Worm (Caenorhabditis elegans) whole organism, L1 larva: Measurements from ENCODE around the gene glod-4.

ENCODE experiments used
- C34B4.2 ChIP-seq: sonication (generic microtip); optimal IDR thresholded peaks from 2 replicates; lab custom pipeline; 2017; ENCODE audit warnings: mild to moderate bottlenecking, missing genetic modification characterization, missing compliant biosample characterization
- F16B12.6 ChIP-seq: fragments of 150-350 bp; optimal IDR thresholded peaks from 2 replicates; lab custom pipeline; 2014; ENCODE audit warnings: missing biosample characterization, missing genetic modification characterization
- Y116A8C.19 ChIP-seq: sonication (generic microtip); optimal IDR thresholded peaks from 2 replicates; lab custom pipeline; 2016; ENCODE audit warnings: missing compliant biosample characterization, missing genetic modification characterization, borderline replicate concordance
- alr-1 ChIP-seq: fragments of 200-800 bp; sonication (Bioruptor generic); optimal IDR thresholded peaks from 2 replicates; lab custom pipeline; 2018; ENCODE audit warnings: borderline replicate concordance, mild to moderate bottlenecking, missing genetic modification characterization, missing compliant biosample characterization
- ceh-63 ChIP-seq: fragments of 200-800 bp; sonication (Bioruptor generic); optimal IDR thresholded peaks from 2 replicates; lab custom pipeline; 2018; ENCODE audit warnings: mild to moderate bottlenecking, missing genetic modification characterization, missing compliant biosample characterization
- ceh-82 ChIP-seq, 3 experiments: fragments of 150-350 bp in 1 of 3; sonication (generic microtip) in 2 of 3; optimal IDR thresholded peaks; 2 replicates each; lab custom pipeline; 2014 to 2017; ENCODE audit warnings: missing biosample characterization in 3 of 3, missing genetic modification characterization in 3 of 3
- ceh-88 ChIP-seq: fragments of 200-800 bp; sonication (Bioruptor generic); IDR thresholded peaks from 2 replicates; pipeline ENCODE4 v1.3.6; 2022; ENCODE audit warnings: missing genetic modification characterization, missing compliant biosample characterization
- ceh-90 ChIP-seq: sonication (generic microtip); optimal IDR thresholded peaks from 2 replicates; lab custom pipeline; 2016; ENCODE audit warnings: missing genetic modification characterization, missing compliant biosample characterization
- ces-1 ChIP-seq: fragments of 150-350 bp; optimal IDR thresholded peaks from 2 replicates; lab custom pipeline; 2014; ENCODE audit warnings: missing biosample characterization, missing genetic modification reagents, missing genetic modification characterization
- dsc-1 ChIP-seq: sonication (generic microtip); optimal IDR thresholded peaks from 2 replicates; lab custom pipeline; 2016; ENCODE audit warnings: mild to moderate bottlenecking, missing genetic modification characterization, missing compliant biosample characterization
- efl-1 ChIP-seq, 4 experiments: fragments of 150-350 bp; optimal IDR thresholded peaks in 3 of 4; peaks in 1 of 4; 1 replicate in 1 of 4; 2 replicates in 3 of 4; lab custom pipeline; 2014; ENCODE audit warnings: missing biosample characterization in 2 of 4, missing genetic modification characterization in 2 of 4, missing genetic modification reagents in 2 of 4
- fkh-10 ChIP-seq: sonication (generic microtip); optimal IDR thresholded peaks from 2 replicates; lab custom pipeline; 2017; ENCODE audit warnings: missing biosample characterization, missing genetic modification reagents, missing genetic modification characterization
- fkh-4 ChIP-seq: sonication (generic microtip); optimal IDR thresholded peaks from 2 replicates; lab custom pipeline; 2016; ENCODE audit warnings: missing compliant biosample characterization, missing genetic modification characterization, borderline replicate concordance
- fkh-8 ChIP-seq: sonication (generic microtip); optimal IDR thresholded peaks from 2 replicates; lab custom pipeline; 2016; ENCODE audit warnings: mild to moderate bottlenecking, missing genetic modification characterization, missing compliant biosample characterization
- fos-1 ChIP-seq: fragments of 150-350 bp; optimal IDR thresholded peaks from 2 replicates; lab custom pipeline; 2014; ENCODE audit warnings: missing biosample characterization, missing genetic modification characterization
- grh-1 ChIP-seq: fragments of 200-800 bp; sonication (Bioruptor generic); IDR thresholded peaks from 2 replicates; pipeline ENCODE4 v1.3.6; 2022; ENCODE audit warnings: missing genetic modification reagents, missing genetic modification characterization, missing compliant biosample characterization
- hlh-17 ChIP-seq: fragments of 200-800 bp; sonication (Bioruptor generic); optimal IDR thresholded peaks from 2 replicates; lab custom pipeline; 2018; ENCODE audit warnings: missing genetic modification characterization, mild to moderate bottlenecking, missing compliant biosample characterization, moderate library complexity, borderline replicate concordance
- lin-14 ChIP-seq: fragments of 200-800 bp; sonication (Bioruptor generic); optimal IDR thresholded peaks from 2 replicates; lab custom pipeline; 2018; ENCODE audit warnings: mild to moderate bottlenecking, missing genetic modification characterization, moderate library complexity, missing compliant biosample characterization
- lsy-2 ChIP-seq, 2 experiments: fragments of 150-350 bp; optimal IDR thresholded peaks; 2 replicates each; lab custom pipeline; 2014; ENCODE audit warnings: missing biosample characterization in 2 of 2, missing genetic modification characterization in 2 of 2
- mep-1 ChIP-seq: fragments of 150-350 bp; optimal IDR thresholded peaks from 2 replicates; lab custom pipeline; 2014; ENCODE audit warnings: missing biosample characterization, missing genetic modification characterization
- nhr-20 ChIP-seq: sonication (generic microtip); optimal IDR thresholded peaks from 2 replicates; lab custom pipeline; 2016; ENCODE audit warnings: mild to moderate bottlenecking, missing genetic modification characterization, missing compliant biosample characterization
- nhr-28 ChIP-seq: fragments of 150-350 bp; optimal IDR thresholded peaks from 2 replicates; lab custom pipeline; 2014; ENCODE audit warnings: missing biosample characterization, missing genetic modification characterization
- nhr-71 ChIP-seq: sonication (generic microtip); optimal IDR thresholded peaks from 2 replicates; lab custom pipeline; 2016; ENCODE audit warnings: mild to moderate bottlenecking, missing genetic modification characterization, moderate library complexity, missing compliant biosample characterization
- nhr-84 ChIP-seq: sonication (generic microtip); optimal IDR thresholded peaks from 2 replicates; lab custom pipeline; 2017; ENCODE audit warnings: missing biosample characterization, missing genetic modification characterization
- nhr-85 ChIP-seq: sonication (generic microtip); peaks from one replicate; lab custom pipeline; 2016; ENCODE audit warnings: missing genetic modification characterization, inconsistent platforms, missing compliant biosample characterization
- pag-3 ChIP-seq: sonication (generic microtip); optimal IDR thresholded peaks from 2 replicates; lab custom pipeline; 2017; ENCODE audit warnings: missing genetic modification characterization, mild to moderate bottlenecking, missing compliant biosample characterization, antibody characterized with exemption, borderline replicate concordance; ENCODE audit not compliant: insufficient read depth
- pax-3 ChIP-seq: fragments of 200-800 bp; sonication (Bioruptor generic); optimal IDR thresholded peaks from 2 replicates; lab custom pipeline; 2018; ENCODE audit warnings: mild to moderate bottlenecking, missing genetic modification characterization, moderate library complexity, missing compliant biosample characterization
- skn-1 ChIP-seq: fragments of 150-350 bp; optimal IDR thresholded peaks from 2 replicates; lab custom pipeline; 2014; ENCODE audit warnings: missing biosample characterization, missing genetic modification characterization
- snpc-4 ChIP-seq: fragments of 150-350 bp; optimal IDR thresholded peaks from 2 replicates; lab custom pipeline; 2014; ENCODE audit warnings: missing biosample characterization, missing genetic modification characterization
- sptf-1 ChIP-seq: fragments of 150-350 bp; optimal IDR thresholded peaks from 2 replicates; lab custom pipeline; 2014; ENCODE audit warnings: missing biosample characterization, missing genetic modification characterization
- sup-37 ChIP-seq: fragments of 200-800 bp; sonication (Bioruptor generic); optimal IDR thresholded peaks from 2 replicates; lab custom pipeline; 2018; ENCODE audit warnings: mild to moderate bottlenecking, missing genetic modification characterization, missing compliant biosample characterization
- tbx-2 ChIP-seq: sonication (generic microtip); optimal IDR thresholded peaks from 2 replicates; lab custom pipeline; 2016; ENCODE audit warnings: missing genetic modification characterization, missing compliant biosample characterization
- tlp-1 ChIP-seq: fragments of 150-350 bp; optimal IDR thresholded peaks from 2 replicates; lab custom pipeline; 2014; ENCODE audit warnings: missing biosample characterization, missing genetic modification characterization
- unc-86 ChIP-seq: sonication (generic microtip); optimal IDR thresholded peaks from 2 replicates; lab custom pipeline; 2016; ENCODE audit warnings: missing genetic modification characterization, missing compliant biosample characterization
- xbp-1 ChIP-seq: sonication (generic microtip); optimal IDR thresholded peaks from 2 replicates; lab custom pipeline; 2016; ENCODE audit warnings: missing genetic modification characterization, missing compliant biosample characterization
- zag-1 ChIP-seq: fragments of 150-350 bp; optimal IDR thresholded peaks from 2 replicates; lab custom pipeline; 2014; ENCODE audit warnings: missing biosample characterization, missing genetic modification characterization

glod-4 gene

ce11 chrIII:4123900-4124299, 29.5 kb upstream of the glod-4 start:
- TF ChIP-seq nhr-20 (no peak), ceh-90 (tag; lab: Kevin White, UChicago) (no peak), nhr-71 (no peak), alr-1 (tag; lab: Kevin White, UChicago) (no peak), fkh-10 (GFP tag; lab: Kevin White, UChicago) (no peak), unc-86 (tag; lab: Kevin White, UChicago) (no peak), nhr-84 (no peak), fkh-8 (no peak), fos-1 (tag; lab: Kevin White, UChicago) (no peak), xbp-1 (tag; lab: Kevin White, UChicago) (no peak), pag-3 (tag; lab: Kevin White, UChicago) (no peak), lin-14 (GFP tag; lab: Kevin White, UChicago) (peak; percentile 4), snpc-4 (tag; lab: Kevin White, UChicago) (no peak), pax-3 (no peak), zag-1 (tag; lab: Kevin White, UChicago) (no peak), efl-1 (optimal IDR thresholded peaks at IDR 0.05; lab: Kevin White, UChicago) (no peak), efl-1 (GFP tag; optimal IDR thresholded peaks at IDR 0.05 in 1 of 2; lab: Kevin White, UChicago) (peak in 1 of 2 experiments; percentile 31), sptf-1 (tag; lab: Kevin White, UChicago) (no peak), tbx-2 (tag; lab: Kevin White, UChicago) (no peak), dsc-1 (tag; lab: Kevin White, UChicago) (no peak), skn-1 (tag; lab: Kevin White, UChicago) (no peak), nhr-85 (tag; lab: Kevin White, UChicago) (peak; percentile 40), nhr-28 (no peak)

ce11 chrIII:4131814-4132555, 21.4 kb upstream of the glod-4 start:
- TF ChIP-seq snpc-4 (tag; lab: Kevin White, UChicago) (no peak), sup-37 (GFP tag; lab: Kevin White, UChicago) (no peak), skn-1 (tag; lab: Kevin White, UChicago) (no peak), ceh-90 (tag; lab: Kevin White, UChicago) (no peak), ceh-82 (tag; optimal IDR thresholded peaks at IDR 0.05; lab: Kevin White, UChicago) (no peak), ces-1 (GFP tag; lab: Kevin White, UChicago) (peak; percentile 56), F16B12.6 (no peak), fkh-10 (GFP tag; lab: Kevin White, UChicago) (peak; percentile 72), lin-14 (GFP tag; lab: Kevin White, UChicago) (peak; percentile 60), ceh-63 (GFP tag; lab: Kevin White, UChicago) (no peak), alr-1 (tag; lab: Kevin White, UChicago) (no peak), mep-1 (tag; lab: Kevin White, UChicago) (no peak), Y116A8C.19 (no peak)

ce11 chrIII:4134059-4134458, 19.3 kb upstream of the glod-4 start:
- TF ChIP-seq ceh-88 (GFP tag; lab: Robert Waterston, UW) (no peak), fkh-4 (tag; lab: Kevin White, UChicago) (no peak), tlp-1 (tag; lab: Kevin White, UChicago) (no peak), lsy-2 (tag; optimal IDR thresholded peaks at IDR 0.05; lab: Kevin White, UChicago) (no peak), hlh-17 (GFP tag; lab: Kevin White, UChicago) (no peak), fos-1 (tag; lab: Kevin White, UChicago) (no peak), C34B4.2 (no peak), pax-3 (no peak), ceh-90 (tag; lab: Kevin White, UChicago) (no peak), pag-3 (tag; lab: Kevin White, UChicago) (no peak), lin-14 (GFP tag; lab: Kevin White, UChicago) (no peak), grh-1 (no peak)
